Worm (Caenorhabditis elegans): ENCODE results near the gene R13A5.11.

R13A5.11 gene

ce11 chrIII:7642015-7642414 is 48.9 kb upstream of the R13A5.11 start (continued):
- TF ChIP-seq Y22D7AL.16 (tag; optimal IDR thresholded peaks at IDR 0.05) = peak; percentile 48
- peak; percentile 60 for TF ChIP-seq tbx-2 (tag; optimal IDR thresholded peaks at IDR 0.05)
- no peak for TF ChIP-seq ceh-14 (tag; optimal IDR thresholded peaks at IDR 0.05)
- TF ChIP-seq fkh-6 (tag; optimal IDR thresholded peaks at IDR 0.05) = peak; percentile 58
- no peak for TF ChIP-seq nhr-11 (tag; optimal IDR thresholded peaks at IDR 0.05)
- TF ChIP-seq hlh-13 (GFP tag; optimal IDR thresholded peaks at IDR 0.05) = no peak
- no peak for TF ChIP-seq ceh-22 (tag; optimal IDR thresholded peaks at IDR 0.05)
- TF ChIP-seq ceh-31 (tag; optimal IDR thresholded peaks at IDR 0.05) = no peak
- peak; percentile 11 for TF ChIP-seq ceh-48 (tag; optimal IDR thresholded peaks at IDR 0.05)
- peak; percentile 49 for TF ChIP-seq madf-2 (tag; optimal IDR thresholded peaks at IDR 0.05)
- no peak for TF ChIP-seq pha-4 (tag; optimal IDR thresholded peaks at IDR 0.05)
- TF ChIP-seq gmeb-2 (tag; optimal IDR thresholded peaks at IDR 0.05) = peak; percentile 39
- TF ChIP-seq mec-3 (tag; optimal IDR thresholded peaks at IDR 0.05; ENCODE audit: borderline replicate concordance) = no peak
- TF ChIP-seq unc-3 (GFP tag; conservative IDR thresholded peaks at IDR 0.05) = no peak
- TF ChIP-seq unc-3 (tag; optimal IDR thresholded peaks at IDR 0.05) = no peak
- TF ChIP-seq hlh-8 (tag; optimal IDR thresholded peaks at IDR 0.05) = no peak
- TF ChIP-seq ceh-34 (tag; optimal IDR thresholded peaks at IDR 0.05) = no peak
- TF ChIP-seq lim-6 (tag; optimal IDR thresholded peaks at IDR 0.05) = no peak
- TF ChIP-seq hlh-30 (tag; optimal IDR thresholded peaks at IDR 0.05; ENCODE audit: insufficient read depth) = peak; percentile 32
- peak; percentile 27 for TF ChIP-seq pat-9 (tag; optimal IDR thresholded peaks at IDR 0.05)

- TF ChIP-seq ceh-6 (GFP tag; optimal IDR thresholded peaks at IDR 0.05) = no peak
- TF ChIP-seq hlh-13 (GFP tag; optimal IDR thresholded peaks at IDR 0.05) = no peak
- TF ChIP-seq K02D7.2 (tag; optimal IDR thresholded peaks at IDR 0.05) = no peak
- no peak for TF ChIP-seq ztf-16 (tag; optimal IDR thresholded peaks at IDR 0.05)
- TF ChIP-seq ceh-30 (tag; optimal IDR thresholded peaks at IDR 0.05) = no peak
- no peak for TF ChIP-seq C38D4.7 (GFP tag; optimal IDR thresholded peaks at IDR 0.05)
- no peak for TF ChIP-seq dve-1 (tag; optimal IDR thresholded peaks at IDR 0.05)
- TF ChIP-seq ceh-31 (tag; optimal IDR thresholded peaks at IDR 0.05) = no peak
- no peak for TF ChIP-seq che-1 (tag; optimal IDR thresholded peaks at IDR 0.05)
- TF ChIP-seq zip-5 (tag; optimal IDR thresholded peaks at IDR 0.05) = no peak
Measured at ce11 chrIII:7641337-7641736, 48.2 kb upstream of the R13A5.11 start.

ce11 chrIII:7625086-7625485 is 32.0 kb upstream of the R13A5.11 start, which contains the start of gene fbn-1:
Gene fbn-1 (plus strand): TSS chrIII:7625386.
- TF ChIP-seq T23F11.4 (GFP tag; optimal IDR thresholded peaks at IDR 0.05) = no peak
- TF ChIP-seq che-1 (tag; optimal IDR thresholded peaks at IDR 0.05) = no peak
- no peak for TF ChIP-seq elt-4 (tag; optimal IDR thresholded peaks at IDR 0.05)

- TF ChIP-seq hlh-30 (tag; optimal IDR thresholded peaks at IDR 0.05; ENCODE audit: insufficient read depth) (no peak), nhr-232 (tag; optimal IDR thresholded peaks at IDR 0.05) (no peak), zip-5 (tag; optimal IDR thresholded peaks at IDR 0.05) (no peak), pax-1 (tag; optimal IDR thresholded peaks at IDR 0.05) (no peak), npax-4 (tag; optimal IDR thresholded peaks at IDR 0.05) (no peak), F13H6.1 (tag; optimal IDR thresholded peaks at IDR 0.05) (no peak), dmd-4 (tag; optimal IDR thresholded peaks at IDR 0.05; ENCODE audit: borderline replicate concordance) (no peak), hlh-15 (tag; optimal IDR thresholded peaks at IDR 0.05) (no peak), ceh-18 (tag; optimal IDR thresholded peaks at IDR 0.05) (no peak), fax-1 (tag; optimal IDR thresholded peaks at IDR 0.05) (no peak), eyg-1 (tag; optimal IDR thresholded peaks at IDR 0.05) (no peak), unc-3 (GFP tag; conservative IDR thresholded peaks at IDR 0.05) (no peak), unc-3 (tag; optimal IDR thresholded peaks at IDR 0.05) (no peak), lin-11 (tag; optimal IDR thresholded peaks at IDR 0.05) (no peak), sox-2 (GFP tag; IDR thresholded peaks at IDR 0.05) (no peak), K02D7.2 (tag; optimal IDR thresholded peaks at IDR 0.05) (no peak), elt-2 (tag; optimal IDR thresholded peaks at IDR 0.05) (no peak), hlh-8 (tag; optimal IDR thresholded peaks at IDR 0.05) (no peak), ceh-9 (tag; optimal IDR thresholded peaks at IDR 0.05) (no peak)
Measured at ce11 chrIII:7622922-7623321, 29.8 kb upstream of the R13A5.11 start.
